In genomic region chrII:5605538-5605945, ce11 we compare ENCODE assay signal across 7 worm cellular contexts.
TF ChIP-seq lines count a peak whose summit lies in the region.

No protein-coding gene starts in this region.

TF ChIP-seq in whole organism, L1 larva, 84 proteins besides CTCF, POLR2A, EP300 and RAD21 (continues in another document):
- peak; percentile 65 for TF ChIP-seq nhr-19 (GFP tag; conservative IDR thresholded peaks at IDR 0.05; lab: Robert Waterston, UW)
- peak in 1 of 2 experiments; percentile 20 for TF ChIP-seq mdl-1 (tag; optimal IDR thresholded peaks at IDR 0.05; lab: Kevin White, UChicago)
- TF ChIP-seq xbp-1 (tag; optimal IDR thresholded peaks at IDR 0.05; lab: Kevin White, UChicago) = peak; percentile 13
- TF ChIP-seq tbx-2 (tag; optimal IDR thresholded peaks at IDR 0.05; lab: Kevin White, UChicago) = peak; percentile 74
- TF ChIP-seq nhr-47 (tag; optimal IDR thresholded peaks at IDR 0.05; lab: Kevin White, UChicago) = peak; percentile 55
- peak; percentile 89 for TF ChIP-seq snu-23 (GFP tag; optimal IDR thresholded peaks at IDR 0.05; lab: Kevin White, UChicago)
- TF ChIP-seq snpc-4 (tag; optimal IDR thresholded peaks at IDR 0.05; lab: Kevin White, UChicago) = peak; percentile 3
- peak in 2 of 3 experiments; percentile 1 to 4 for TF ChIP-seq ceh-82 (tag; optimal IDR thresholded peaks at IDR 0.05; lab: Kevin White, UChicago)
- TF ChIP-seq egl-27 (tag; optimal IDR thresholded peaks at IDR 0.05; lab: Kevin White, UChicago) = peak in 1 of 2 experiments; percentile 66
- TF ChIP-seq C16A3.4 (tag; optimal IDR thresholded peaks at IDR 0.05; lab: Kevin White, UChicago) = peak; percentile 56
- peak; percentile 82 for TF ChIP-seq grh-1 (GFP tag; IDR thresholded peaks at IDR 0.05; lab: Robert Waterston, UW)
- TF ChIP-seq zip-4 (GFP tag; optimal IDR thresholded peaks at IDR 0.05; lab: Kevin White, UChicago) = no peak

TF ChIP-seq in whole organism, L2 larva, 48 proteins besides CTCF, POLR2A, EP300 and RAD21 (continues in another document):
- TF ChIP-seq elt-3 (tag; optimal IDR thresholded peaks at IDR 0.05; lab: Kevin White, UChicago) (no peak), C34F6.9 (tag; optimal IDR thresholded peaks at IDR 0.05; lab: Kevin White, UChicago) (peak; percentile 56), nhr-6 (tag; optimal IDR thresholded peaks at IDR 0.05; lab: Kevin White, UChicago) (peak; percentile 37), gmeb-1 (tag; optimal IDR thresholded peaks at IDR 0.05; lab: Kevin White, UChicago) (peak; percentile 61), lin-39 (tag; optimal IDR thresholded peaks at IDR 0.05; lab: Kevin White, UChicago) (no peak), nhr-21 (tag; optimal IDR thresholded peaks at IDR 0.05; lab: Kevin White, UChicago) (peak; percentile 92), sem-4 (tag; optimal IDR thresholded peaks at IDR 0.05; lab: Kevin White, UChicago) (peak; percentile 64), aly-2 (tag; optimal IDR thresholded peaks at IDR 0.05; lab: Kevin White, UChicago) (no peak), egl-27 (tag; optimal IDR thresholded peaks at IDR 0.05; lab: Kevin White, UChicago) (peak; percentile 82), unc-55 (GFP tag; optimal IDR thresholded peaks at IDR 0.05; lab: Kevin White, UChicago) (no peak), nhr-77 (tag; optimal IDR thresholded peaks at IDR 0.05; lab: Kevin White, UChicago) (no peak), mbf-1 (tag; optimal IDR thresholded peaks at IDR 0.05; lab: Kevin White, UChicago) (no peak), sma-3 (GFP tag; optimal IDR thresholded peaks at IDR 0.05; lab: Kevin White, UChicago) (peak; percentile 92), nhr-25 (tag; optimal IDR thresholded peaks at IDR 0.05; lab: Kevin White, UChicago) (peak; percentile 92)

TF ChIP-seq in whole organism, L3 larva, 47 proteins besides CTCF, POLR2A, EP300 and RAD21 (continues in another document):
- TF ChIP-seq R02D3.7 (tag; optimal IDR thresholded peaks at IDR 0.05; lab: Kevin White, UChicago) (peak; percentile 40), ceh-28 (tag; optimal IDR thresholded peaks at IDR 0.05; lab: Kevin White, UChicago) (peak; percentile 80), nhr-12 (tag; optimal IDR thresholded peaks at IDR 0.05; lab: Kevin White, UChicago) (no peak), daf-12 (tag; optimal IDR thresholded peaks at IDR 0.05; lab: Kevin White, UChicago) (no peak), tbx-2 (tag; optimal IDR thresholded peaks at IDR 0.05; lab: Kevin White, UChicago) (peak; percentile 39), nhr-23 (tag; optimal IDR thresholded peaks at IDR 0.05; lab: Kevin White, UChicago) (peak; percentile 94), nhr-77 (tag; optimal IDR thresholded peaks at IDR 0.05; lab: Kevin White, UChicago) (peak; percentile 22), nhr-43 (tag; optimal IDR thresholded peaks at IDR 0.05; lab: Kevin White, UChicago; ENCODE audit: poor library complexity, severe bottlenecking) (peak; percentile 90), nhr-25 (tag; optimal IDR thresholded peaks at IDR 0.05; lab: Kevin White, UChicago) (peak; percentile 85), ztf-4 (tag; optimal IDR thresholded peaks at IDR 0.05; lab: Kevin White, UChicago) (no peak), lsy-12 (tag; optimal IDR thresholded peaks at IDR 0.05; lab: Kevin White, UChicago) (peak; percentile 5), ceh-9 (tag; optimal IDR thresholded peaks at IDR 0.05; lab: Kevin White, UChicago) (no peak), ceh-82 (tag; optimal IDR thresholded peaks at IDR 0.05; lab: Kevin White, UChicago) (no peak), mml-1 (tag; optimal IDR thresholded peaks at IDR 0.05; lab: Kevin White, UChicago) (no peak)

TF ChIP-seq in whole organism, L4 larva, 104 proteins besides CTCF, POLR2A, EP300 and RAD21 (continues in another document):
- TF ChIP-seq F44E2.7 (GFP tag; IDR thresholded peaks at IDR 0.05; lab: Robert Waterston, UW) = no peak
- TF ChIP-seq nhr-6 (tag; optimal IDR thresholded peaks at IDR 0.05; lab: Kevin White, UChicago) = peak; percentile 47
- no peak for TF ChIP-seq aly-2 (tag; optimal IDR thresholded peaks at IDR 0.05; lab: Kevin White, UChicago)
- TF ChIP-seq nhr-25 (tag; optimal IDR thresholded peaks at IDR 0.05; lab: Kevin White, UChicago; ENCODE audit: borderline replicate concordance, insufficient read depth) = no peak
- TF ChIP-seq lir-3 (tag; optimal IDR thresholded peaks at IDR 0.05; lab: Kevin White, UChicago) = no peak
- no peak for TF ChIP-seq zip-11 (GFP tag; IDR thresholded peaks at IDR 0.05; lab: Robert Waterston, UW)
- TF ChIP-seq dpl-1 (GFP tag; optimal IDR thresholded peaks at IDR 0.05; lab: Kevin White, UChicago) = no peak
- peak; percentile 66 for TF ChIP-seq nhr-77 (tag; optimal IDR thresholded peaks at IDR 0.05; lab: Kevin White, UChicago)
- TF ChIP-seq mdl-1 (tag; optimal IDR thresholded peaks at IDR 0.05; lab: Kevin White, UChicago) = peak; percentile 27 to 84
- no peak for TF ChIP-seq Y105C5A.15 (GFP tag; IDR thresholded peaks at IDR 0.05; lab: Robert Waterston, UW)
- TF ChIP-seq mxl-3 (GFP tag; optimal IDR thresholded peaks at IDR 0.05; lab: Kevin White, UChicago) = peak; percentile 58
- no peak for TF ChIP-seq Y75B8A.6 (GFP tag; IDR thresholded peaks at IDR 0.05; lab: Robert Waterston, UW)
- no peak for TF ChIP-seq nhr-102 (tag; optimal IDR thresholded peaks at IDR 0.05; lab: Kevin White, UChicago)
- TF ChIP-seq arid-1 (GFP tag; conservative IDR thresholded peaks at IDR 0.05; lab: Robert Waterston, UW) = no peak

TF ChIP-seq in whole organism, late embryonic, 69 proteins besides CTCF, POLR2A, EP300 and RAD21:
- TF ChIP-seq unc-55 (GFP tag; optimal IDR thresholded peaks at IDR 0.05; lab: Kevin White, UChicago) (peak; percentile 39), ceh-2 (tag; optimal IDR thresholded peaks at IDR 0.05; lab: Kevin White, UChicago) (no peak), sdc-2 (tag; optimal IDR thresholded peaks at IDR 0.05; lab: Kevin White, UChicago) (no peak), elt-2 (tag; optimal IDR thresholded peaks at IDR 0.05; lab: Kevin White, UChicago) (peak; percentile 99)
TF ChIP-seq in whole organism, late embryonic: peak in this region for 2.

TF ChIP-seq in whole organism, mixed stage, embryonic, 35 proteins besides CTCF, POLR2A, EP300 and RAD21:
- TF ChIP-seq unc-62 (GFP tag; optimal IDR thresholded peaks at IDR 0.05; lab: Kevin White, UChicago) (peak; percentile 57), pha-4 (tag; optimal IDR thresholded peaks at IDR 0.05; lab: Kevin White, UChicago) (no peak), ceh-83 (GFP tag; optimal IDR thresholded peaks at IDR 0.05; lab: Kevin White, UChicago) (no peak), ceh-43 (GFP tag; optimal IDR thresholded peaks at IDR 0.05; lab: Kevin White, UChicago) (no peak), zip-8 (tag; optimal IDR thresholded peaks at IDR 0.05; lab: Kevin White, UChicago) (no peak), tbx-8 (GFP tag; optimal IDR thresholded peaks at IDR 0.05; lab: Kevin White, UChicago) (no peak), elt-3 (tag; optimal IDR thresholded peaks at IDR 0.05; lab: Kevin White, UChicago) (peak; percentile 84), nhr-237 (tag; optimal IDR thresholded peaks at IDR 0.05; lab: Kevin White, UChicago) (no peak), drap-1 (GFP tag; optimal IDR thresholded peaks at IDR 0.05; lab: Kevin White, UChicago) (no peak)

TF ChIP-seq in whole organism, young adult, 124 proteins besides CTCF, POLR2A, EP300 and RAD21 (continues in another document):
- no peak for TF ChIP-seq him-1 (tag; optimal IDR thresholded peaks at IDR 0.05; lab: Kevin White, UChicago)
- peak; percentile 77 for TF ChIP-seq somi-1 (GFP tag; optimal IDR thresholded peaks at IDR 0.05; lab: Kevin White, UChicago)
- TF ChIP-seq ztf-26 (tag; optimal IDR thresholded peaks at IDR 0.05; lab: Kevin White, UChicago) = peak; percentile 88
- TF ChIP-seq snpc-4 (GFP tag; optimal IDR thresholded peaks at IDR 0.05; lab: Kevin White, UChicago) = no peak
- peak in 1 of 4 experiments; percentile 40 for TF ChIP-seq snpc-4 (tag; optimal IDR thresholded peaks at IDR 0.05; lab: Kevin White, UChicago)
- TF ChIP-seq F10E7.11 (tag; optimal IDR thresholded peaks at IDR 0.05; lab: Kevin White, UChicago) = no peak
- no peak for TF ChIP-seq lin-35 (GFP tag; optimal IDR thresholded peaks at IDR 0.05; lab: Kevin White, UChicago)
- TF ChIP-seq F22D6.2 (tag; optimal IDR thresholded peaks at IDR 0.05; lab: Kevin White, UChicago) = no peak
- TF ChIP-seq let-607 (tag; optimal IDR thresholded peaks at IDR 0.05; lab: Kevin White, UChicago) = no peak
- TF ChIP-seq nhr-80 (tag; optimal IDR thresholded peaks at IDR 0.05; lab: Kevin White, UChicago) = peak; percentile 54
- TF ChIP-seq K11D2.4 (GFP tag; IDR thresholded peaks at IDR 0.05; lab: Robert Waterston, UW) = 0 out of 2 replicates have a peak, but pooled peaks have one; percentile 25
- TF ChIP-seq cebp-2 (GFP tag; IDR thresholded peaks at IDR 0.05; lab: Robert Waterston, UW) = no peak
- TF ChIP-seq K12H6.12 (tag; optimal IDR thresholded peaks at IDR 0.05; lab: Kevin White, UChicago) = no peak
- TF ChIP-seq egl-44 (GFP tag; IDR thresholded peaks at IDR 0.05; lab: Robert Waterston, UW) = no peak
- TF ChIP-seq aptf-3 (GFP tag; IDR thresholded peaks at IDR 0.05; lab: Robert Waterston, UW) = no peak
- TF ChIP-seq ztf-25 (GFP tag; IDR thresholded peaks at IDR 0.05; lab: Robert Waterston, UW) = no peak
- no peak for TF ChIP-seq lir-1 (GFP tag; conservative IDR thresholded peaks at IDR 0.05; lab: Robert Waterston, UW)
- no peak for TF ChIP-seq zfh-2 (GFP tag; conservative IDR thresholded peaks at IDR 0.05; lab: Robert Waterston, UW)
- no peak for TF ChIP-seq atf-7 (tag; optimal IDR thresholded peaks at IDR 0.05; lab: Kevin White, UChicago)
- TF ChIP-seq egl-18 (GFP tag; IDR thresholded peaks at IDR 0.05; lab: Robert Waterston, UW) = no peak
- TF ChIP-seq tbx-9 (tag; optimal IDR thresholded peaks at IDR 0.05; lab: Kevin White, UChicago; ENCODE audit: borderline replicate concordance) = no peak
- TF ChIP-seq pha-4 (tag; optimal IDR thresholded peaks at IDR 0.05; lab: Kevin White, UChicago) = no peak
- TF ChIP-seq ccch-3 (GFP tag; optimal IDR thresholded peaks at IDR 0.05; lab: Kevin White, UChicago) = no peak
- no peak for TF ChIP-seq madf-10 (tag; optimal IDR thresholded peaks at IDR 0.05; lab: Kevin White, UChicago)
- TF ChIP-seq ztf-6 (GFP tag; IDR thresholded peaks at IDR 0.05; lab: Robert Waterston, UW) = no peak
- no peak for TF ChIP-seq egrh-3 (GFP tag; IDR thresholded peaks at IDR 0.05; lab: Robert Waterston, UW)
- no peak for TF ChIP-seq sdz-38 (tag; optimal IDR thresholded peaks at IDR 0.05; lab: Kevin White, UChicago)
- TF ChIP-seq unc-130 (GFP tag; optimal IDR thresholded peaks at IDR 0.05; lab: Kevin White, UChicago) = no peak
- TF ChIP-seq madf-3 (GFP tag; IDR thresholded peaks at IDR 0.05; lab: Robert Waterston, UW) = no peak
- TF ChIP-seq dpl-1 (GFP tag; optimal IDR thresholded peaks at IDR 0.05; lab: Kevin White, UChicago) = no peak
- no peak for TF ChIP-seq B0035.1 (tag; optimal IDR thresholded peaks at IDR 0.05; lab: Kevin White, UChicago)
- no peak for TF ChIP-seq C06A6.2 (GFP tag; conservative IDR thresholded peaks at IDR 0.05; lab: Robert Waterston, UW)
- no peak for TF ChIP-seq Y53G8AR.9 (GFP tag; conservative IDR thresholded peaks at IDR 0.05; lab: Robert Waterston, UW)
- TF ChIP-seq die-1 (tag; optimal IDR thresholded peaks at IDR 0.05; lab: Kevin White, UChicago) = peak; percentile 49
